Fruit fly (Drosophila melanogaster): ENCODE data around the gene TM9SF2.

DNA sequence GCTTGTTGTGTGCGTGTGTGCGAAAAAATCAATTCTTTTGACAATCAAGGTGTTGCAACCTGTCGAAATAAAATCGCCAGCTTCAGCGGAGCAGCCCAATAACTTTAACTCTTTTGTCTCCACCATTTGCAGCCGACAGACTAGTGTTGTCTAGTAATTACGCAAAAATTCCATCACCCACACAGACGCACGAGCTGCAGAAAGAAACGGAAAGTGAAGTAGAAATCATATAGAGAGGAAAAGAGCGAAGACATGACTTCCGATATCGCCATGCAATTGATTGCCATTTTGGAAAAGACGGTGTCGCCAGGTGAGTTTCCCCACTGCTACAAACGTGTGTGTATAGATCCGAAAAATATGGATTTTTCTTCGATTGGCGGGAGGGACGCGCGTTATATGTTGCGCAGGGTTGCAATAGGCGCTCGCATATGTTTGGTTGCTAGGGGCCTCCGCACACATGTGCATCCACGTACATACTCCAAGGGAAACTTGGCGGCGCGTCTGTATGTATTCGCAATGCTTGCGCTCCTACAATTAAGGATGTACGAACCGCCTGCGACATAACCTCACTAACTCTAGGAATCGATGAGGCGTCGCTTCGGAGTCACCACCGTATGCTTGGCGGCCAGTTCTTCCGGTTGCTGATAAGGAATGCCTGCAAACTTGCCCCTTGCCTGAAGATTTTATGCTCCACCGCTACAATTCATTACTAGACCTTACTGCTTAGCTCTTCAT lies 1.2 kb upstream of the TM9SF2 start:
- TF ChIP-seq psq (optimal IDR thresholded peaks at IDR 0.05) = no peak
- TF ChIP-seq usp (GFP tag; optimal IDR thresholded peaks at IDR 0.05) = no peak
- TF ChIP-seq EcR (GFP tag; optimal IDR thresholded peaks at IDR 0.05) = no peak
- TF ChIP-seq CG8478 (optimal IDR thresholded peaks at IDR 0.05) = no peak

Data from whole organism.